Worm (Caenorhabditis elegans) whole organism, L2 larva: Measurements from ENCODE around the gene ttc-4.
A peak's percentile ranks its signal among the peaks of the same experiment; 100 is the strongest.
"Not testable (repeated sequence)": the region's sequence is repeated elsewhere in the genome, so short reads cannot be mapped to it uniquely, and the experiment has no call there.

Experiments
- C34F6.9 ChIP-seq: fragments of 150-350 bp; optimal IDR thresholded peaks from 2 replicates; lab custom pipeline; 2014; ENCODE audit warnings: missing biosample characterization, missing genetic modification characterization
- F13H6.1 ChIP-seq: sonication (generic microtip); optimal IDR thresholded peaks from 2 replicates; lab custom pipeline; 2016; ENCODE audit warnings: missing genetic modification characterization, missing compliant biosample characterization
- Y55F3AM.14 ChIP-seq: fragments of 200-800 bp; sonication (Bioruptor generic); optimal IDR thresholded peaks from 2 replicates; lab custom pipeline; 2018; ENCODE audit warnings: mild to moderate bottlenecking, missing genetic modification characterization, missing compliant biosample characterization
- alr-1 ChIP-seq: fragments of 150-350 bp; optimal IDR thresholded peaks from 2 replicates; lab custom pipeline; 2014; ENCODE audit warnings: missing biosample characterization, missing genetic modification characterization
- aly-2 ChIP-seq: fragments of 150-350 bp; optimal IDR thresholded peaks from 2 replicates; lab custom pipeline; 2014; ENCODE audit warnings: missing biosample characterization, missing genetic modification characterization
- ama-1 ChIP-seq: fragments of 150-350 bp; optimal IDR thresholded peaks from 2 replicates; lab custom pipeline; 2018; ENCODE audit warnings: inconsistent platforms
- ceh-82 ChIP-seq: fragments of 150-350 bp; optimal IDR thresholded peaks from 2 replicates; lab custom pipeline; 2014; ENCODE audit warnings: missing biosample characterization, missing genetic modification characterization
- crh-2 ChIP-seq: sonication (generic microtip); optimal IDR thresholded peaks from 2 replicates; lab custom pipeline; 2017; ENCODE audit warnings: missing biosample characterization, missing genetic modification characterization
- dmd-4 ChIP-seq: sonication (generic microtip); optimal IDR thresholded peaks from 2 replicates; lab custom pipeline; 2017; ENCODE audit warnings: missing biosample characterization, missing genetic modification characterization
- egl-27 ChIP-seq: sonication (generic microtip); optimal IDR thresholded peaks from 3 replicates; lab custom pipeline; 2017; ENCODE audit warnings: missing biosample characterization, missing genetic modification reagents, missing genetic modification characterization
- elt-1 ChIP-seq: fragments of 150-350 bp; optimal IDR thresholded peaks from 2 replicates; lab custom pipeline; 2014; ENCODE audit warnings: missing biosample characterization, missing genetic modification characterization
- elt-3 ChIP-seq: sonication (generic microtip); optimal IDR thresholded peaks from 2 replicates; lab custom pipeline; 2017; ENCODE audit warnings: missing biosample characterization, missing genetic modification characterization
- fos-1 ChIP-seq: fragments of 150-350 bp; optimal IDR thresholded peaks from 2 replicates; lab custom pipeline; 2014; ENCODE audit warnings: missing biosample characterization, missing genetic modification characterization
- gmeb-1 ChIP-seq: fragments of 150-350 bp; optimal IDR thresholded peaks from 2 replicates; lab custom pipeline; 2014; ENCODE audit warnings: missing biosample characterization, missing genetic modification characterization
- lin-11 ChIP-seq: fragments of 150-350 bp; sonication (generic microtip); optimal IDR thresholded peaks from 2 replicates; lab custom pipeline; 2014; ENCODE audit warnings: missing biosample characterization, missing genetic modification characterization, inconsistent platforms, mixed read lengths
- lsy-2 ChIP-seq, 2 experiments: fragments of 150-350 bp in 1 of 2; sonication (generic microtip) in 1 of 2; optimal IDR thresholded peaks; 2 replicates each; lab custom pipeline; 2014 to 2017; ENCODE audit warnings: missing biosample characterization in 2 of 2, missing genetic modification characterization in 2 of 2
- mdl-1 ChIP-seq, 2 experiments: fragments of 150-350 bp in 1 of 2; sonication (generic microtip) in 1 of 2; optimal IDR thresholded peaks; 2 replicates each; lab custom pipeline; 2017; ENCODE audit warnings: missing biosample characterization in 2 of 2, missing genetic modification characterization in 2 of 2
- nhr-10 ChIP-seq: sonication (generic microtip); optimal IDR thresholded peaks from 2 replicates; lab custom pipeline; 2017; ENCODE audit warnings: missing biosample characterization, missing genetic modification characterization
- nhr-12 ChIP-seq: fragments of 150-350 bp; optimal IDR thresholded peaks from 2 replicates; lab custom pipeline; 2014; ENCODE audit warnings: missing biosample characterization, missing genetic modification characterization
- nhr-129 ChIP-seq: fragments of 150-350 bp; optimal IDR thresholded peaks from 2 replicates; lab custom pipeline; 2014; ENCODE audit warnings: missing biosample characterization, missing genetic modification characterization
- nhr-23 ChIP-seq: fragments of 150-350 bp; optimal IDR thresholded peaks from 2 replicates; lab custom pipeline; 2014; ENCODE audit warnings: missing biosample characterization, missing genetic modification reagents, missing genetic modification characterization
- nhr-237 ChIP-seq: fragments of 150-350 bp; optimal IDR thresholded peaks from 2 replicates; lab custom pipeline; 2014; ENCODE audit warnings: missing biosample characterization, missing genetic modification characterization
- nhr-25 ChIP-seq: fragments of 150-350 bp; sonication (generic microtip); optimal IDR thresholded peaks from 3 replicates; lab custom pipeline; 2014; ENCODE audit warnings: missing biosample characterization, missing genetic modification characterization
- nhr-6 ChIP-seq: fragments of 150-350 bp; optimal IDR thresholded peaks from 2 replicates; lab custom pipeline; 2014; ENCODE audit warnings: missing biosample characterization, missing genetic modification characterization
- nhr-77 ChIP-seq: fragments of 150-350 bp; optimal IDR thresholded peaks from 2 replicates; lab custom pipeline; 2014; ENCODE audit warnings: missing biosample characterization, missing genetic modification characterization
- peb-1 ChIP-seq: fragments of 150-350 bp; optimal IDR thresholded peaks from 2 replicates; lab custom pipeline; 2014; ENCODE audit warnings: missing biosample characterization, missing genetic modification characterization
- sem-4 ChIP-seq: fragments of 150-350 bp; optimal IDR thresholded peaks from 2 replicates; lab custom pipeline; 2014; ENCODE audit warnings: missing biosample characterization, missing genetic modification reagents, missing genetic modification characterization
- skn-1 ChIP-seq: sonication (generic microtip); optimal IDR thresholded peaks from 2 replicates; lab custom pipeline; 2017; ENCODE audit warnings: missing biosample characterization, missing genetic modification characterization
- sma-3 ChIP-seq: sonication (generic microtip); optimal IDR thresholded peaks from 2 replicates; lab custom pipeline; 2016; ENCODE audit warnings: missing genetic modification reagents, missing genetic modification characterization, missing compliant biosample characterization
- snpc-4 ChIP-seq: fragments of 150-350 bp; optimal IDR thresholded peaks from 2 replicates; lab custom pipeline; 2014; ENCODE audit warnings: missing biosample characterization, missing genetic modification characterization
- ztf-1 ChIP-seq: fragments of 200-800 bp; sonication (Bioruptor generic); conservative IDR thresholded peaks from 2 replicates; pipeline ENCODE4 v1.3.6; 2022; ENCODE audit warnings: missing genetic modification characterization, missing compliant biosample characterization
- ztf-11 ChIP-seq: sonication (generic microtip); optimal IDR thresholded peaks from 2 replicates; lab custom pipeline; 2017; ENCODE audit warnings: missing biosample characterization, missing genetic modification characterization
- ztf-4 ChIP-seq: fragments of 150-350 bp; optimal IDR thresholded peaks from 2 replicates; lab custom pipeline; 2014; ENCODE audit warnings: missing biosample characterization, missing genetic modification characterization

The ttc-4 gene

DNA sequence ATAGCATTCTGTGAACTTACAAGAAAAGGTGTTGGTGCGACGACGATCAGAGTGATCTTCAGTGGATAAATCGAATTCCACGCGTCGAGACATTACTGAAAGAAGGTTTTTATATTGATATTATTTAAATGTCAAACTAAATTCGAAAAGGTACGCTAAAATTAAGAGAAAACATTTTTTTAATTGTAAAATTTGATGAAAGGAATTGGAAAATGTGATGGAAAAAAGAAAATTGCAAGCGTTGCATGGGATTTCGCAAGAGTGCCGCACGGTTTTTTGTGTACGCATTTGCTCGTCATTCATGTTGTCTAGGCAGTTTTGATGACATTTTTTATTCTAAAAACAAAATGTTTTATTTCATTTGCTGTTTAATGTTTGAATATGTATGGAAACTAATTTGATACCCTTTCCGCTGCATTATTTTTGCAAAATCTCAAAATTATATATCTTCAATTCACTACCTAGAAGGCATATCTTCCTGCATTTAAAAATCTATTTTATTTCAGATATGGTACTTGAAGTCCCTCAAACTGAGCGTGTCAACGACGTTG, 36.4 kb downstream of the ttc-4 start, which contains the start of the genes F59E12.6 and npl-4.1:
Gene F59E12.6, minus strand, starts transcription at position 101 of the 551 bp plus-strand sequence.
Gene npl-4.1, plus strand, starts transcription at position 501 of the 551 bp plus-strand sequence.
- TF ChIP-seq F13H6.1; alr-1 (tag; lab: Kevin White, UChicago); crh-2 (tag; lab: Kevin White, UChicago): not testable (repeated sequence)

DNA sequence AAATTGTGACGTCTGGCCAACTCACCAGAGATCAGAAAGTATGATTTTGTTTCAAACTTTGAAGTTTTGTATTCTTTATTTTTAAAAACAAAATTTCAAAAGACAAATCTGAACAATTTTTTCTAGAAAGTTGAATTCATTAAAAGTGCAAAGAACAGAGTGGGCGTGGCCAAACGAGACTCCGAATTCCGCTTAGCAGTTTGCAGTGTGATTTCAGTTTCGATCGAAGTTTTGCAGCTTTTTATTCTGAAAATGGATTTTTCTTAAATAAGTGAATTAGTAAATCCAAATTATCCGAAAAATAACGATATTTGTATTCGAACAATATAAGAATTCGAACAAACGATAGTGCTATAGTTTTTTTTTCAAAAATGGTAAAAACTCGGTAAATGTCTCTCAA, 38.9 kb downstream of the ttc-4 start:
- TF ChIP-seq mdl-1 (tag; optimal IDR thresholded peaks at IDR 0.05; lab: Kevin White, UChicago) = no peak
- TF ChIP-seq ceh-82 = no peak
- TF ChIP-seq nhr-25 (tag; lab: Kevin White, UChicago) = no peak
- no peak for TF ChIP-seq skn-1 (tag; lab: Kevin White, UChicago)
- TF ChIP-seq ztf-11 (tag; lab: Kevin White, UChicago) = no peak
- no peak for TF ChIP-seq elt-3 (tag; lab: Kevin White, UChicago)
- TF ChIP-seq gmeb-1 = peak; percentile 13
- no peak for TF ChIP-seq lin-11 (tag; lab: Kevin White, UChicago)
- no peak for TF ChIP-seq nhr-77 (tag; lab: Kevin White, UChicago)
- TF ChIP-seq sem-4 (tag; lab: Kevin White, UChicago) = no peak
- TF ChIP-seq C34F6.9 = peak; percentile 60
- no peak for TF ChIP-seq alr-1 (tag; lab: Kevin White, UChicago)
- no peak for TF ChIP-seq sma-3

DNA sequence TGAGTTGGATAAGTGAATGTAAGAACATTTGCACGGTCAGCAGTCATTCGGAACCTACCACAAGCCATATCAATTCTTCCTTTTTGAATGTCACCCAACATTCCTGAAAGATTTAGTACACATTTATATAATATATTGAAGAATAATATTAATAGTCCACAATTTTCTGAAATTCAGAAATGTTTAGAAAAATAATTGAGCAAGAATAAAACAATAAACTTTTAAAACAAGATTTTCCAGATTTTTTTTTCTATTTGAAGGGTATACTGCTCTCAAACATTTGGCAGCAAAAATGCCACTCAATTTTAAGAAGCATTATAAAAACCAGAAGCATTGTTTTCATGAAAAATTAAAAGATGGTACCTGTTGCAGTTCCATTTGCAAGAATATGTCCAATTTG, 42.3 kb downstream of the ttc-4 start, which contains the start of gene F59E12.8:
Gene F59E12.8, minus strand, starts transcription at position 101 of the 400 bp plus-strand sequence.
- TF ChIP-seq nhr-237 (tag; lab: Kevin White, UChicago) = no peak
- no peak for TF ChIP-seq F13H6.1
- no peak for TF ChIP-seq egl-27 (tag; lab: Kevin White, UChicago)
- TF ChIP-seq fos-1 (tag; lab: Kevin White, UChicago) = no peak
- TF ChIP-seq nhr-12 (tag; lab: Kevin White, UChicago) = no peak
- TF ChIP-seq ama-1 = no peak
- no peak for TF ChIP-seq ztf-11 (tag; lab: Kevin White, UChicago)
- no peak for TF ChIP-seq skn-1 (tag; lab: Kevin White, UChicago)
- TF ChIP-seq dmd-4 (tag; lab: Kevin White, UChicago) = no peak
- TF ChIP-seq nhr-77 (tag; lab: Kevin White, UChicago) = no peak
- TF ChIP-seq peb-1 (tag; lab: Kevin White, UChicago) = no peak
- TF ChIP-seq nhr-25 (tag; lab: Kevin White, UChicago) = no peak
- no peak for TF ChIP-seq ztf-4 (tag; lab: Kevin White, UChicago)
- TF ChIP-seq nhr-10 (tag; lab: Kevin White, UChicago) = no peak
- no peak for TF ChIP-seq aly-2 (tag; lab: Kevin White, UChicago)
- TF ChIP-seq sem-4 (tag; lab: Kevin White, UChicago) = no peak
- no peak for TF ChIP-seq nhr-6
- TF ChIP-seq ztf-1 = no peak
- TF ChIP-seq crh-2 (tag; lab: Kevin White, UChicago) = no peak

DNA sequence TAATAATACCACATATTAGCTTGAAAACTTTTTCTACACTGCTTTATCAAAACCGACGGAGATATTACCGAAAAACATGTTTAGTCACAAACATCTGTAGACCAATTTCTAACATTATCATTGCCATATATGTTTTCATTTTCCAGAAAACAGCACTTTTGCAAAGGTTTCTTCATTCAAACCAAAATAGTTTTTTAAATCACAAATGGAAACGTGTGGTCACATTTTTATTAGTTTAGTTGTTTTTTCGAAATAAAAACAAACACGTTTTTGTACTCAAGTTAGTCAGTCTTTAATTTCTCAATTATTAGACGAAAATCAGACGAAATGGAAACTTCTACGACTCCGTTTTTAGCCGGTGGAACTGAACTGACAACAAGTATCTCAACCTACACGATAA, 43.5 kb downstream of the ttc-4 start, which contains the start of gene F59E12.3:
Gene F59E12.3, plus strand, starts transcription at position 301 of the 400 bp plus-strand sequence.
- TF ChIP-seq nhr-23 (tag; lab: Kevin White, UChicago) (no peak), C34F6.9 (no peak), nhr-6 (no peak), alr-1 (tag; lab: Kevin White, UChicago) (no peak), nhr-10 (tag; lab: Kevin White, UChicago) (no peak), nhr-237 (tag; lab: Kevin White, UChicago) (no peak), F13H6.1 (no peak), elt-1 (tag; lab: Kevin White, UChicago) (no peak), snpc-4 (tag; lab: Kevin White, UChicago) (no peak), ztf-11 (tag; lab: Kevin White, UChicago) (no peak), nhr-25 (tag; lab: Kevin White, UChicago) (no peak), sma-3 (no peak)

DNA sequence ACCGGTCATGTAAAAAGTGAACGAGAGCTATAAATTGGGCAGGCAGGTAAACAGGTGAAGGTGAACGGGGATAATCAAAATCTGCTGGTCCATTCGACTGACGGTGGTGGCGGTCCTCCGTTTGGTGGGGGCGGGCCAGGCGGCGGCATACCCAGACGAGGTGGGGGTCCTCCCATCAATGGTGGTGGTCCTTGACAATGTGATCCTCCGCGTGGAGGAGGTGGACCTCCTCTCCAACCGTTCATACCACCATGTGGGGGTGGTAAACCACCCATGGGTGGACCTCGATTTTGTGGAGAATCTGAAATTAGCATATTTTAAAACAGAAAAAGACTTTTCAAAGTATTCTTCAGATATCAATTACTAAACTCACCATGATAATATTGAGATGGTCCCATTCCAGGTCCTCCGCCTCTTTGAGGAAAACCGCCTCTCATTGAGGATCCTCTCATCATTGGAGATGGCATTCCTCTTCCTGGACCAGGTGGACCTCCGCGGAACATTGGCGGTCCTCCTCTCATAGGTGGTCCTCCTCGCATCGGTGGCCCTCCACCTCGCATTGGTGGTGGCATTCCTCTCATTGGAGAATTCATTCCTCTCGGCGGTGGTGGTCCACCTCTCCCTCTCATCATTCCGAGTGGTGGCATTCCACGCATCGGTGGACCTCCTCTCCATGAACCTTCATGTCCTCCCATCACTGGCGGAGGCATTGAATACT, 46.0 kb downstream of the ttc-4 start:
- TF ChIP-seq Y55F3AM.14 (GFP tag; lab: Kevin White, UChicago) (no peak), lsy-2 (tag; optimal IDR thresholded peaks at IDR 0.05; lab: Kevin White, UChicago) (no peak), alr-1 (tag; lab: Kevin White, UChicago) (no peak), nhr-129 (tag; lab: Kevin White, UChicago) (no peak), C34F6.9 (no peak), ztf-11 (tag; lab: Kevin White, UChicago) (no peak), ztf-4 (tag; lab: Kevin White, UChicago) (no peak)
